Worm (Caenorhabditis elegans) whole organism, mixed stage, embryonic: ENCODE data around the gene srbc-57.

Source experiments
- ces-1 ChIP-seq: fragments of 150-350 bp; optimal IDR thresholded peaks from 2 replicates; lab custom pipeline; 2014; ENCODE audit warnings: missing biosample characterization, missing genetic modification reagents, missing genetic modification characterization
- elt-3 ChIP-seq: fragments of 150-350 bp; optimal IDR thresholded peaks from 2 replicates; lab custom pipeline; 2014; ENCODE audit warnings: missing biosample characterization, missing genetic modification characterization
- nhr-12 ChIP-seq: fragments of 150-350 bp; optimal IDR thresholded peaks from 2 replicates; lab custom pipeline; 2014; ENCODE audit warnings: missing biosample characterization, missing genetic modification characterization
- nhr-237 ChIP-seq: fragments of 150-350 bp; optimal IDR thresholded peaks from 2 replicates; lab custom pipeline; 2014; ENCODE audit warnings: missing biosample characterization, missing genetic modification characterization
- sem-2 ChIP-seq: fragments of 200-800 bp; sonication (Bioruptor generic); optimal IDR thresholded peaks from 2 replicates; lab custom pipeline; 2018; ENCODE audit warnings: mild to moderate bottlenecking, missing genetic modification characterization, missing compliant biosample characterization
- sptf-1 ChIP-seq: sonication (generic microtip); optimal IDR thresholded peaks from 2 replicates; lab custom pipeline; 2017; ENCODE audit warnings: mild to moderate bottlenecking, missing genetic modification characterization, moderate library complexity, missing compliant biosample characterization
- ztf-11 ChIP-seq: fragments of 150-350 bp; optimal IDR thresholded peaks from 2 replicates; lab custom pipeline; 2014; ENCODE audit warnings: missing biosample characterization, missing genetic modification characterization

- no peak for TF ChIP-seq nhr-237 (tag; lab: Kevin White, UChicago)
- TF ChIP-seq elt-3 = no peak
- no peak for TF ChIP-seq nhr-12 (tag; lab: Kevin White, UChicago)
- no peak for TF ChIP-seq sptf-1 (tag; lab: Kevin White, UChicago)
- TF ChIP-seq ztf-11 (tag; lab: Kevin White, UChicago) = no peak
- TF ChIP-seq ces-1 (GFP tag; lab: Kevin White, UChicago) = no peak
- no peak for TF ChIP-seq sem-2
These were observed 46.2 kb downstream of the srbc-57 start, which contains the start of gene dod-20 for ce11 chrV:422133-422532.
